Worm (Caenorhabditis elegans): ENCODE measurements around the gene cat-4.

Gene cat-4

DNA sequence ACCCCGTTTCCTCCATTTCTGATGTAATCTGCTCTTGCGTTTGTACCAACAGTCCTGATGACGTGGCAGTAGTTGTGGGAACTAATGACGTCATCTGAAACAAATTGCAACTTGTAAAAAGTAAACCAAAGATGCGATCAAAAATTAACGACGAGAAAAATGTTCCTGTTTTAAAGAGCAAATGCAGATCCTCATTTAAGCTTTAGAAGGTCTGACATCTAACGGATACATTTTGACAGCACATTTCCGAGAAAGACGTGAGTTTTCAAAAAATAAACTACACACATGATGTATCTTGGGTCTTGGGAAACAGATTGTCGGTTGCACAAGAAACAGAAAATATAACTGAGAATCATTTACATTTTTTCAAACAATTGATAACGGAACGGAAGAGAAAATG lies 50.8 kb downstream of the cat-4 start, which contains the start of gene H09F14.1:
Gene H09F14.1, minus strand, starts transcription at position 101 of the 400 bp plus-strand sequence.
- TF ChIP-seq ama-1 (optimal IDR thresholded peaks at IDR 0.05) (no peak), hmg-4 (GFP tag; optimal IDR thresholded peaks at IDR 0.05) (no peak), pes-1 (GFP tag; IDR thresholded peaks at IDR 0.05) (no peak)

All from whole organism, early embryonic.